Fruit fly (Drosophila melanogaster) whole organism, wandering third instar larva: Measurements from ENCODE around the gene Osi16.

Experiments used
- Abd-B ChIP-seq: fragments of >200 bp; optimal IDR thresholded peaks from 2 replicates; lab custom pipeline; 2017; ENCODE audit warnings: missing biosample characterization, missing genetic modification characterization
- GATAd ChIP-seq: sonication (Bioruptor generic); optimal IDR thresholded peaks from 2 replicates; lab custom pipeline; 2016; ENCODE audit warnings: missing biosample characterization, missing genetic modification characterization
- HLH106 ChIP-seq: fragments of 200-800 bp; optimal IDR thresholded peaks from 3 replicates; lab custom pipeline; 2019; ENCODE audit warnings: missing biosample characterization, mild to moderate bottlenecking, missing genetic modification characterization, moderate library complexity
- OdsH ChIP-seq: fragments of 200-800 bp; sonication (Bioruptor generic); optimal IDR thresholded peaks from 2 replicates; lab custom pipeline; 2016; ENCODE audit warnings: missing biosample characterization, mild to moderate bottlenecking, missing genetic modification characterization
- dsf ChIP-seq: sonication (Bioruptor generic); optimal IDR thresholded peaks from 2 replicates; lab custom pipeline; 2016; ENCODE audit warnings: missing biosample characterization, missing genetic modification characterization, borderline replicate concordance
- ey ChIP-seq: fragments of 200-800 bp; sonication (Bioruptor generic); optimal IDR thresholded peaks from 2 replicates; lab custom pipeline; 2016; ENCODE audit warnings: missing biosample characterization, missing genetic modification characterization
- fru ChIP-seq: fragments of 200-800 bp; sonication (Bioruptor generic); optimal IDR thresholded peaks from 3 replicates; lab custom pipeline; 2016; ENCODE audit warnings: missing biosample characterization, mild to moderate bottlenecking, missing genetic modification characterization
- h ChIP-seq: fragments of 200-800 bp; sonication (Bioruptor generic); optimal IDR thresholded peaks from 3 replicates; lab custom pipeline; 2016; ENCODE audit warnings: missing biosample characterization, mild to moderate bottlenecking, missing genetic modification characterization
- lola ChIP-seq: fragments of >200 bp; optimal IDR thresholded peaks from 2 replicates; lab custom pipeline; 2017; ENCODE audit warnings: missing biosample characterization, missing genetic modification characterization
- pan ChIP-seq: fragments of >200 bp; optimal IDR thresholded peaks from 2 replicates; lab custom pipeline; 2017
- tai ChIP-seq: sonication (Bioruptor generic); optimal IDR thresholded peaks from 2 replicates; lab custom pipeline; 2016; ENCODE audit warnings: missing biosample characterization, missing genetic modification characterization

DNA sequence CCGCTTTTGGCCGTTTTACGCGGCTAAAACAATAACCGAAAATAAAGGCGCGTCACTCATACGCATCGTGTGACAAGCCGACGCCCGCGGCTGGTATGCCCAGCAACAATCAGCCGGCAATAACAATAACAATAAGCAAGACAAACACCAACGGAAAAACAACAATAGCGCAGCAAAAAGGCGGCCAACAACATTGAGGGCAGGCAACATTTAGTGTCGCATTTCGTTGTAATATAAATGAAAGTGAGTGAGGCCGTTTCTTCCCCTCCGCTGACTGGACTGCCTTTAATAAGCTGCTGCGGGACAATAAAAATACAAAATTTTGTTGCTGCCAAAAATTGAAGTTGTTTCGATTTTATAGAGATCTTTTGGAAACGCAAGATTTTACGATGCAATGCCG is 7.9 kb upstream of the Osi16 start:
- TF ChIP-seq ey (GFP tag; lab: Kevin White, UChicago): no peak
- no peak for TF ChIP-seq pan (lab: Kevin White, UChicago)
- TF ChIP-seq dsf (GFP tag; lab: Kevin White, UChicago): no peak
- TF ChIP-seq tai: no peak
- no peak for TF ChIP-seq Abd-B
- TF ChIP-seq OdsH (GFP tag; lab: Kevin White, UChicago): no peak
- TF ChIP-seq lola (GFP tag; lab: Kevin White, UChicago): no peak
- no peak for TF ChIP-seq fru
- no peak for TF ChIP-seq h (GFP tag; lab: Kevin White, UChicago)
- no peak for TF ChIP-seq HLH106 (tag; lab: Kevin White, UChicago)
- no peak for TF ChIP-seq GATAd (GFP tag; lab: Kevin White, UChicago)
